Fruit fly (Drosophila melanogaster) whole organism, wandering third instar larva: ENCODE measurements around the gene Set8.

Experiments used
- Abd-B ChIP-seq: fragments of >200 bp; optimal IDR thresholded peaks from 2 replicates; lab custom pipeline; 2017; ENCODE audit warnings: missing biosample characterization, missing genetic modification characterization
- CG32264 ChIP-seq: fragments of 200-800 bp; sonication (Bioruptor generic); optimal IDR thresholded peaks from 2 replicates; lab custom pipeline; 2016; ENCODE audit warnings: missing biosample characterization, missing genetic modification characterization
- CG9705 ChIP-seq: fragments of 200-800 bp; sonication (Bioruptor generic); optimal IDR thresholded peaks from 2 replicates; lab custom pipeline; 2018; ENCODE audit warnings: missing biosample characterization, mild to moderate bottlenecking, missing genetic modification characterization
- CrebA ChIP-seq: fragments of 200-800 bp; sonication (Bioruptor generic); optimal IDR thresholded peaks from 2 replicates; lab custom pipeline; 2016; ENCODE audit warnings: missing biosample characterization, mild to moderate bottlenecking, missing genetic modification characterization, borderline replicate concordance
- Dfd ChIP-seq: fragments of >200 bp; optimal IDR thresholded peaks from 2 replicates; lab custom pipeline; 2017; ENCODE audit warnings: missing biosample characterization, missing genetic modification characterization
- Dif ChIP-seq: fragments of 200-275, 200-300 bp; sonication (Bioruptor generic); optimal IDR thresholded peaks from 2 replicates; lab custom pipeline; 2018; ENCODE audit warnings: missing biosample characterization, missing genetic modification characterization; ENCODE audit not compliant: partially characterized antibody
- GATAd ChIP-seq: sonication (Bioruptor generic); optimal IDR thresholded peaks from 2 replicates; lab custom pipeline; 2016; ENCODE audit warnings: missing biosample characterization, missing genetic modification characterization
- HLH106 ChIP-seq: fragments of 200-800 bp; optimal IDR thresholded peaks from 3 replicates; lab custom pipeline; 2019; ENCODE audit warnings: missing biosample characterization, mild to moderate bottlenecking, missing genetic modification characterization, moderate library complexity
- Hnf4 ChIP-seq: fragments of 200-800 bp; sonication (Bioruptor generic); optimal IDR thresholded peaks from 2 replicates; lab custom pipeline; 2016; ENCODE audit warnings: missing biosample characterization, mild to moderate bottlenecking, missing genetic modification characterization
- Hr78 ChIP-seq: fragments of >200 bp; optimal IDR thresholded peaks from 2 replicates; lab custom pipeline; 2017; ENCODE audit warnings: missing biosample characterization, missing genetic modification characterization
- Hr83 ChIP-seq: fragments of 200-300 bp; sonication (Bioruptor generic); optimal IDR thresholded peaks from 2 replicates; lab custom pipeline; 2016; ENCODE audit warnings: missing biosample characterization, mild to moderate bottlenecking, missing genetic modification characterization, moderate library complexity; ENCODE audit not compliant: poor library complexity, severe bottlenecking
- Jra ChIP-seq: sonication (Bioruptor generic); optimal IDR thresholded peaks from 2 replicates; lab custom pipeline; 2016; ENCODE audit warnings: missing biosample characterization, missing genetic modification characterization
- Mio ChIP-seq: sonication (Bioruptor generic); optimal IDR thresholded peaks from 2 replicates; lab custom pipeline; 2016; ENCODE audit warnings: missing biosample characterization, missing genetic modification characterization
- Myc ChIP-seq: fragments of >200 bp; optimal IDR thresholded peaks from 2 replicates; lab custom pipeline; 2017
- N ChIP-seq: fragments of >200 bp; optimal IDR thresholded peaks from 2 replicates; lab custom pipeline; 2018; ENCODE audit warnings: missing biosample characterization, missing external identifiers, missing genetic modification characterization
- OdsH ChIP-seq: fragments of 200-800 bp; sonication (Bioruptor generic); optimal IDR thresholded peaks from 2 replicates; lab custom pipeline; 2016; ENCODE audit warnings: missing biosample characterization, mild to moderate bottlenecking, missing genetic modification characterization
- Rel ChIP-seq, 2 experiments: fragments of 200-800 bp; sonication (Bioruptor generic) in 1 of 2; optimal IDR thresholded peaks; 2 replicates in 1 of 2; 3 replicates in 1 of 2; lab custom pipeline; 2016 to 2019; ENCODE audit warnings: mild to moderate bottlenecking in 2 of 2, missing biosample characterization in 2 of 2, missing genetic modification characterization in 2 of 2, moderate library complexity in 1 of 2
- Sp1 ChIP-seq: fragments of 200-800 bp; sonication (Bioruptor generic); optimal IDR thresholded peaks from 3 replicates; lab custom pipeline; 2019; ENCODE audit warnings: missing biosample characterization, mild to moderate bottlenecking, missing genetic modification characterization, moderate library complexity
- Vsx2 ChIP-seq: fragments of 200-300, 225-300 bp; sonication (Bioruptor generic); optimal IDR thresholded peaks from 2 replicates; lab custom pipeline; 2018; ENCODE audit warnings: missing biosample characterization, missing genetic modification characterization; ENCODE audit not compliant: partially characterized antibody
- br ChIP-seq: fragments of 200-800 bp; sonication (Bioruptor generic); optimal IDR thresholded peaks from 2 replicates; lab custom pipeline; 2016; ENCODE audit warnings: missing biosample characterization, missing genetic modification characterization
- brk ChIP-seq: fragments of 200-800 bp; sonication (Bioruptor generic); optimal IDR thresholded peaks from 2 replicates; lab custom pipeline; 2016; ENCODE audit warnings: missing biosample characterization, mild to moderate bottlenecking, missing genetic modification characterization
- dl ChIP-seq, 2 experiments: fragments of 175-275, 200-275 bp in 1 of 2; fragments of 200-275 bp in 1 of 2; sonication (Bioruptor generic); optimal IDR thresholded peaks; lab custom pipeline; 2018; ENCODE audit warnings: mild to moderate bottlenecking in 2 of 2, missing biosample characterization in 2 of 2, missing genetic modification characterization in 2 of 2, moderate library complexity in 2 of 2; ENCODE audit not compliant: partially characterized antibody in 2 of 2, insufficient read depth in 1 of 2
- dmrt93B ChIP-seq: fragments of 200-800 bp; sonication (Bioruptor generic); optimal IDR thresholded peaks from 2 replicates; lab custom pipeline; 2018; ENCODE audit warnings: missing biosample characterization, mild to moderate bottlenecking, missing genetic modification characterization
- dsf ChIP-seq: sonication (Bioruptor generic); optimal IDR thresholded peaks from 2 replicates; lab custom pipeline; 2016; ENCODE audit warnings: missing biosample characterization, missing genetic modification characterization, borderline replicate concordance
- ey ChIP-seq: fragments of 200-800 bp; sonication (Bioruptor generic); optimal IDR thresholded peaks from 2 replicates; lab custom pipeline; 2016; ENCODE audit warnings: missing biosample characterization, missing genetic modification characterization
- foxo ChIP-seq, 2 experiments: fragments of 200-800 bp; sonication (Bioruptor generic); optimal IDR thresholded peaks; 2 replicates in 1 of 2; 3 replicates in 1 of 2; lab custom pipeline; 2016 to 2017; ENCODE audit warnings: missing biosample characterization in 2 of 2, missing genetic modification characterization in 2 of 2
- fru ChIP-seq: fragments of 200-800 bp; sonication (Bioruptor generic); optimal IDR thresholded peaks from 3 replicates; lab custom pipeline; 2016; ENCODE audit warnings: missing biosample characterization, mild to moderate bottlenecking, missing genetic modification characterization
- h ChIP-seq: fragments of 200-800 bp; sonication (Bioruptor generic); optimal IDR thresholded peaks from 3 replicates; lab custom pipeline; 2016; ENCODE audit warnings: missing biosample characterization, mild to moderate bottlenecking, missing genetic modification characterization
- jim ChIP-seq: fragments of 175-275, 200-325 bp; sonication (Bioruptor generic); optimal IDR thresholded peaks from 2 replicates; lab custom pipeline; 2016; ENCODE audit warnings: missing biosample characterization, mild to moderate bottlenecking, missing genetic modification characterization
- lola ChIP-seq: fragments of >200 bp; optimal IDR thresholded peaks from 2 replicates; lab custom pipeline; 2017; ENCODE audit warnings: missing biosample characterization, missing genetic modification characterization
- pan ChIP-seq: fragments of >200 bp; optimal IDR thresholded peaks from 2 replicates; lab custom pipeline; 2017
- psq ChIP-seq: fragments of 200-800 bp; sonication (Bioruptor generic); optimal IDR thresholded peaks from 3 replicates; lab custom pipeline; 2017; ENCODE audit warnings: missing biosample characterization, mild to moderate bottlenecking, missing genetic modification characterization, moderate library complexity
- rgr ChIP-seq: fragments of 200-800 bp; sonication (Bioruptor generic); optimal IDR thresholded peaks from 3 replicates; lab custom pipeline; 2016; ENCODE audit warnings: missing biosample characterization, mild to moderate bottlenecking, missing genetic modification characterization
- sage ChIP-seq: fragments of 200-800 bp; sonication (Bioruptor generic); optimal IDR thresholded peaks from 2 replicates; lab custom pipeline; 2016; ENCODE audit warnings: missing biosample characterization, mild to moderate bottlenecking, missing genetic modification characterization
- sv ChIP-seq: fragments of 200-800 bp; sonication (Bioruptor generic); optimal IDR thresholded peaks from 3 replicates; lab custom pipeline; 2016; ENCODE audit warnings: missing biosample characterization, missing genetic modification characterization
- tai ChIP-seq: sonication (Bioruptor generic); optimal IDR thresholded peaks from 2 replicates; lab custom pipeline; 2016; ENCODE audit warnings: missing biosample characterization, missing genetic modification characterization
- usp ChIP-seq: fragments of >200 bp; optimal IDR thresholded peaks from 2 replicates; lab custom pipeline; 2017; ENCODE audit warnings: missing biosample characterization, missing genetic modification characterization
- woc ChIP-seq: sonication (Bioruptor generic); optimal IDR thresholded peaks from 2 replicates; lab custom pipeline; 2016; ENCODE audit warnings: missing biosample characterization, mild to moderate bottlenecking, missing genetic modification characterization

Set8 gene

DNA sequence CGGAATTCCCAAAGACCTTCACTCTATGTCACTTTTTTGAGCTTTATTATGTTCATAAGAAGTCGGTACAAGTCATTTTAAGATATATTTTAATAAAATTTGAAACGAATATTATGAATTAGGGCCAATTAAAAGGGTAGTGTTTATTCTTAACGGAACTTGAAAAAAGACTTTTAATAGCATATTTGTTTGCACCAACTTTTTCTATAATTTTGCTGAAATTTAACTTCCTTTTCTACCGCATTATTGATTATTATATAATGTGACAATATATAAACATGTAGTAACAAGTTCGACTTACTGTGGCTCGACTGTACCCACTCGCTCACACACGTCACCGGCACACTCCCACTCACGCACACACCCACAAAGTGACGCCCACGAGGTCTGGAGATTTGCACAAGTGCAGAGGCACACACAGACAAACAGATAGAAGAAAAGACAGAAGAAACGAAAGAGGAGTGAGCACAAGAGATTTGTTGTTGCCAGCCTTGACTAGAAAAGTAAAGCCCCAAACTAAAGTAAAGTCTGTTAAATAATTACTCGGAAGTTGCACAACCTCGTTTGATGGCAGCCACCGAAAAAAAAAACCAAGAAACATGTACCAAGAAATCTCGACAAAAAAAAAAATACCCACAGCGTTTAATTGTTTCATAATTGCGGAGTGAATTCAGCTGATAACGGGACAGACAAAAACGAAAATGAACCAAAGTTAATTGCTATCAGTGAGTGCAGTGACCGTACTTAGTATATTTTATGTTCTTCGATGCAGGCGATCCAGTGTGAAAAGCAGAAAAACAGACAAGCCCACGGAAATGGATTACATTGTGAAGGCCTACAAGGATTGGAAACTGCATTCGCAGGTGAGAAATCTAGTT, 25.6 kb upstream of the Set8 start:
- TF ChIP-seq OdsH = peak; percentile 57
- no peak for TF ChIP-seq Rel (GFP tag; optimal IDR thresholded peaks at IDR 0.05; lab: Kevin White, UChicago)
- peak; percentile 84 for TF ChIP-seq Rel (tag; optimal IDR thresholded peaks at IDR 0.05; lab: Kevin White, UChicago)
- peak; percentile 54 for TF ChIP-seq fru (GFP tag; lab: Kevin White, UChicago)
- TF ChIP-seq tai (GFP tag; lab: Kevin White, UChicago) = no peak
- TF ChIP-seq br (GFP tag; lab: Kevin White, UChicago) = peak; percentile 21
- TF ChIP-seq ey (GFP tag; lab: Kevin White, UChicago) = peak; percentile 27
- peak; percentile 29 for TF ChIP-seq dmrt93B
- TF ChIP-seq Vsx2 = no peak
- TF ChIP-seq CrebA (GFP tag; lab: Kevin White, UChicago) = no peak
- TF ChIP-seq rgr (GFP tag; lab: Kevin White, UChicago) = peak; percentile 22
- TF ChIP-seq Sp1 (GFP tag; lab: Kevin White, UChicago) = peak; percentile 30
- no peak for TF ChIP-seq Dif
- TF ChIP-seq Myc (lab: Kevin White, UChicago) = no peak
- peak in 1 of 2 experiments; percentile 57 for TF ChIP-seq foxo (GFP tag; optimal IDR thresholded peaks at IDR 0.05; lab: Kevin White, UChicago)
- no peak for TF ChIP-seq dl (GFP tag; optimal IDR thresholded peaks at IDR 0.05; lab: Kevin White, UChicago; ENCODE audit: insufficient read depth in 1 of 2, partially characterized antibody in 2 of 2)
- TF ChIP-seq h (GFP tag; lab: Kevin White, UChicago) = peak; percentile 69
- TF ChIP-seq jim (GFP tag; lab: Kevin White, UChicago) = no peak
- TF ChIP-seq woc = peak; percentile 38
- peak; percentile 11 for TF ChIP-seq Hr83 (GFP tag; lab: Kevin White, UChicago)
- peak; percentile 46 for TF ChIP-seq HLH106 (tag; lab: Kevin White, UChicago)
- peak; percentile 36 for TF ChIP-seq psq (GFP tag; lab: Kevin White, UChicago)

DNA sequence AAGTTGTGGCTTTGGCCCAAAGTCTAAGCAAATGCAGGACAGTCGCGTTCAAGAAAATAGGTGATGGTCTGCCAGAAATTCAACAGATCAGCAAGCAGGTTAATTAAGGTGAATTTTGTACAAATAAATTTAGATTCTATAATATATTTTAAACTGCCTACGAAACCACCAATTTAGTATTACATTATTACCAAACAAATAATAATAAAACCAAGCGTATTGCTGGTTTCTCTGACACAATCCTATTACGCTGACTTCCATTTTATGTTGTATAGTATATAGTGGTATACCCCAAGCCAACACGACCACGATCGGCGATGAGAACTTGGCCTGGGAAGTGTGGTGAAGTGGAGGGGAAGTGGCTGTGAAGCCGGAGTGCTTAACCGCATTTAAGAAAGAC, 24.4 kb upstream of the Set8 start:
- TF ChIP-seq CrebA (GFP tag; lab: Kevin White, UChicago) (peak; percentile 31), usp (GFP tag; lab: Kevin White, UChicago) (no peak), h (GFP tag; lab: Kevin White, UChicago) (peak; percentile 83), psq (GFP tag; lab: Kevin White, UChicago) (peak; percentile 84), CG32264 (GFP tag; lab: Kevin White, UChicago) (no peak), br (GFP tag; lab: Kevin White, UChicago) (peak; percentile 78), foxo (GFP tag; optimal IDR thresholded peaks at IDR 0.05; lab: Kevin White, UChicago) (peak in 1 of 2 experiments; percentile 83), HLH106 (tag; lab: Kevin White, UChicago) (peak; percentile 87), CG9705 (GFP tag; lab: Kevin White, UChicago) (peak; percentile 67), OdsH (peak; percentile 90), N (GFP tag; lab: Kevin White, UChicago) (no peak), dmrt93B (peak; percentile 74), pan (lab: Kevin White, UChicago) (no peak), sage (GFP tag; lab: Kevin White, UChicago) (no peak), Sp1 (GFP tag; lab: Kevin White, UChicago) (peak; percentile 91), Myc (lab: Kevin White, UChicago) (no peak), fru (GFP tag; lab: Kevin White, UChicago) (peak; percentile 87), lola (no peak), woc (peak; percentile 84), rgr (GFP tag; lab: Kevin White, UChicago) (peak; percentile 87), Dfd (GFP tag; lab: Kevin White, UChicago) (no peak), sv (GFP tag; lab: Kevin White, UChicago) (no peak), brk (peak; percentile 43), Hr83 (GFP tag; lab: Kevin White, UChicago) (no peak), Mio (no peak), Hr78 (GFP tag; lab: Kevin White, UChicago) (no peak), dl (GFP tag; optimal IDR thresholded peaks at IDR 0.05; lab: Kevin White, UChicago; ENCODE audit: insufficient read depth in 1 of 2, partially characterized antibody in 2 of 2) (no peak), GATAd (GFP tag; lab: Kevin White, UChicago) (no peak), Dif (no peak), Jra (GFP tag; lab: Kevin White, UChicago) (peak; percentile 29), Abd-B (GFP tag; lab: Kevin White, UChicago) (no peak), ey (GFP tag; lab: Kevin White, UChicago) (peak; percentile 82), Hnf4 (GFP tag; lab: Kevin White, UChicago) (peak; percentile 62), Rel (GFP tag; optimal IDR thresholded peaks at IDR 0.05; lab: Kevin White, UChicago) (no peak), Rel (tag; optimal IDR thresholded peaks at IDR 0.05; lab: Kevin White, UChicago) (peak; percentile 65), tai (GFP tag; lab: Kevin White, UChicago) (peak; percentile 6), jim (GFP tag; lab: Kevin White, UChicago) (no peak), dsf (GFP tag; lab: Kevin White, UChicago) (no peak), Vsx2 (no peak)
- TF ChIP-seq, all 38 proteins: peak for 19
